Fruit fly (Drosophila melanogaster) whole organism, pupa: Measurements from ENCODE around the gene hid.

Source experiments
- CG13204 ChIP-seq: fragments of 200-800 bp; sonication (Bioruptor generic); optimal IDR thresholded peaks from 2 replicates; lab custom pipeline; 2018; ENCODE audit warnings: missing biosample characterization, mild to moderate bottlenecking, missing genetic modification characterization, moderate library complexity
- gl ChIP-seq: fragments of 200-800 bp; sonication (Bioruptor generic); optimal IDR thresholded peaks from 2 replicates; lab custom pipeline; 2018; ENCODE audit warnings: missing biosample characterization, mild to moderate bottlenecking, missing genetic modification characterization

DNA sequence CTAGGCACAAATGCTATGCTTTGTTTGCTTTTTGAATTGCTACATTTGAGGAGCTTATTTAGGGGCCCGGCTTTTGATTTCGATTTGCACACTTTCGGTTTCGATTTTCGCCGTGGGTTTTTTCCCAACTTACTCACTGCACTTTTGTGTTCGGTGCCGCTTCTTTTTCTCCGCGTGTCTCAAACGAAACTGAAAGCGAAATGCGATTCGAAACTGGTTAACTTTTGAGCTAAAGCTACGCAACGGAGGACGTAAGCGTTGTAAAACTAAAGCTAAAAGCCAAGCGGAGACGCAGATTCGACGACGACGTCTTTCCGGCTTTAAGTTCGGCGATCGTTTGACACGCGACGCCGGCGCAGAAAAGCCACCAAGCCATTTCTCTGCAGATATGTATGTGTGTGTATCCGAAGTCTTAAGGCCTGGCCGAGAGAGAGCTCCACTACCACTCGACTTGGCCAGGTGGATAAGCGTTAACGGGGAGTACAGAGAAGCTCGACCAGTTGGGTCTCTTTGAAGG, 23.2 kb downstream of the hid start, which contains the start of gene CG13699:
- TF ChIP-seq gl (tag; lab: Kevin White, UChicago) = no peak
- TF ChIP-seq CG13204 = no peak
